Fruit fly (Drosophila melanogaster): ENCODE results near the gene Scsalpha2.

Gene Scsalpha2

DNA sequence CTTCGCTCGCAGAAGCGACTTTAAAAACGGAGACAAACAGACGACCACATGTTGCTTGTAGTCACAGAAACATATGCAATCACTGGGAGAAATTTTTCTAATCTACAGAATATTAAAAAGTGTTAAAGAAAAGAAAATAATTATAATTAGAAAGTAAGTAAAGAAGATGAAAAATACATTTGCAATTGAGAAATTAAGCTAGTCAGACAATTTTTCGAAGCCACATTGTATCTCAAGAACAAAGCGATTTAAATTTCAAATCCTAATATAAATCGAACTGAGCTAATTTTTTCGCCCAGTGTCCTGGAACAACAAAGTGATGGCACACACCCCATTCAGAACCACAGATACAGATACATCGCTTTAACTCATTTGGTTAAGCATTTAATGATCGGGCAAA is 2.4 kb upstream of the Scsalpha2 start (continued):
- TF ChIP-seq Dfd (GFP tag; optimal IDR thresholded peaks at IDR 0.05) (no peak), Deaf1 (tag; optimal IDR thresholded peaks at IDR 0.05) (peak; percentile 32), CG13123 (GFP tag; optimal IDR thresholded peaks at IDR 0.05) (peak; percentile 13), PHDP (tag; optimal IDR thresholded peaks at IDR 0.05) (peak; percentile 57), Med (GFP tag) (peak; percentile 64), chif (GFP tag; optimal IDR thresholded peaks at IDR 0.05) (peak; percentile 35 to 63), CG8281 (tag; optimal IDR thresholded peaks at IDR 0.05) (peak; percentile 16), CG3163 (GFP tag; optimal IDR thresholded peaks at IDR 0.05) (no peak), CG11247 (GFP tag; IDR thresholded peaks at IDR 0.05) (no peak), HLH3B (GFP tag; IDR thresholded peaks at IDR 0.05) (no peak), CG4328 (GFP tag; optimal IDR thresholded peaks at IDR 0.05) (peak; percentile 6), pan (optimal IDR thresholded peaks at IDR 0.05) (no peak), pan (GFP tag; optimal IDR thresholded peaks at IDR 0.05 in 1 of 2, IDR thresholded peaks at IDR 0.05 in 1 of 2) (peak in 1 of 2 experiments; percentile 51), CG10267 (tag; optimal IDR thresholded peaks at IDR 0.05) (peak; percentile 78), tio (GFP tag; optimal IDR thresholded peaks at IDR 0.05) (peak; percentile 42), vnd (GFP tag; IDR thresholded peaks at IDR 0.05; ENCODE audit: partially characterized antibody) (no peak), gcm (GFP tag; optimal IDR thresholded peaks at IDR 0.05) (peak; percentile 74), danr (GFP tag; IDR thresholded peaks at IDR 0.05) (peak; percentile 16; the same call in 1 of the 2 replicates), tap (tag; optimal IDR thresholded peaks at IDR 0.05) (peak; percentile 43), az2 (GFP tag; optimal IDR thresholded peaks at IDR 0.05) (peak; percentile 66), CG12391 (tag; optimal IDR thresholded peaks at IDR 0.05) (peak; percentile 81), Sox100B (GFP tag; optimal IDR thresholded peaks at IDR 0.05) (peak; percentile 64), disco-r (GFP tag; optimal IDR thresholded peaks at IDR 0.05) (no peak), MESR4 (GFP tag; optimal IDR thresholded peaks at IDR 0.05) (no peak), CG7372 (GFP tag; IDR thresholded peaks at IDR 0.05) (no peak), CG13424 (tag; optimal IDR thresholded peaks at IDR 0.05) (peak; percentile 66)

DNA sequence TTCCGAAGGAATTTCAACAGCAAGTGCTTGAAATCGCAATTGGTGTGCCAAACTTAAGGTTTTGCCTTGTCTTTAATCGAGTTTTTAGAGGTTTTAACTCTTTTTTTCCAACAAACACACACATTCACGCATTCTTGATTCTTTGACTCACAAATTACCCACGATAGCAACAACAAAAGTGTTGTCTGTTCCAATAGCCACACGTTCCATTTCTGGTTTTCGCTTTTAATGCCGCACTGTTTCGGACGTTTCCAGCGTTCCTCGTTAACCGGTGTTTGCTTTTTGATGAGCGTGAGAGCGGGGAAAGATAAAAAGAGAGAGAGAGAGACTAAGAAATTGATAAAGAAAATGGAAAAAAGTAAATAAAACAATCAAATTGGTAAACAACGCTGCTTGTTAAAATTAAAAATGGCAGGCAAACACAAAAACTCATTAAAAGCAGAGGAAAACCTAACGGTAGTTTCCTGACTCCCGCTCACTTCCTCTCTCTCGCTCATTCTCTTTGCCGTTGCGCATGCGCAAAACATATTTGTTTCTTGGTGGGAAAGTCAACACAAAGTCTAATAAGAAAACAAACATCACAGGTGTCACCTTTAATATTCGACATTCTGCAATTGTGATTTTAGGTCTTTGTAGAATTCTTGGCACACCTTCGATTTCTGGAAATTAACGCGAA is 1.1 kb upstream of the Scsalpha2 start:
- TF ChIP-seq org-1 (GFP tag; optimal IDR thresholded peaks at IDR 0.05) (peak; percentile 80), CG18599 (GFP tag; optimal IDR thresholded peaks at IDR 0.05) (peak; percentile 58), Hr78 (GFP tag; optimal IDR thresholded peaks at IDR 0.05) (peak in 1 of 2 experiments; percentile 3), CG9727 (GFP tag; optimal IDR thresholded peaks at IDR 0.05) (peak; percentile 79), CG12942 (GFP tag; optimal IDR thresholded peaks at IDR 0.05) (peak; percentile 44), nerfin-2 (GFP tag; IDR thresholded peaks at IDR 0.05; ENCODE audit: partially characterized antibody) (no peak), B-H2 (GFP tag; optimal IDR thresholded peaks at IDR 0.05) (no peak), sob (GFP tag; IDR thresholded peaks at IDR 0.05) (no peak), fru (optimal IDR thresholded peaks at IDR 0.05) (no peak), amos (GFP tag; IDR thresholded peaks at IDR 0.05; ENCODE audit: partially characterized antibody) (no peak), CG3407 (GFP tag; optimal IDR thresholded peaks at IDR 0.05) (peak; percentile 83), Poxn (GFP tag; IDR thresholded peaks at IDR 0.05) (no peak), CG1647 (GFP tag; optimal IDR thresholded peaks at IDR 0.05) (peak; percentile 20), Sry-β (GFP tag; optimal IDR thresholded peaks at IDR 0.05) (peak; percentile 45), CG9932 (GFP tag; IDR thresholded peaks at IDR 0.05) (no peak), CG6689 (GFP tag; IDR thresholded peaks at IDR 0.05) (peak; percentile 52), CG2875 (GFP tag; optimal IDR thresholded peaks at IDR 0.05) (peak; percentile 90), BtbVII (GFP tag; optimal IDR thresholded peaks at IDR 0.05) (peak; percentile 69), Dref (GFP tag; IDR thresholded peaks at IDR 0.05) (no peak), CG1792 (GFP tag; optimal IDR thresholded peaks at IDR 0.05) (peak; percentile 23), CG17361 (GFP tag; IDR thresholded peaks at IDR 0.05) (no peak), HHEX (GFP tag; optimal IDR thresholded peaks at IDR 0.05) (peak; percentile 71), CG31441 (GFP tag; IDR thresholded peaks at IDR 0.05) (peak; percentile 56; the same call in 1 of the 2 replicates), bowl (GFP tag; IDR thresholded peaks at IDR 0.05) (no peak), CG1602 (GFP tag; optimal IDR thresholded peaks at IDR 0.05) (peak; percentile 29)

All from whole organism, embryonic.